Worm (Caenorhabditis elegans) whole organism, late embryonic: ENCODE data around the gene arrd-18.

ENCODE experiments used
- ama-1 ChIP-seq: fragments of 150-350 bp; optimal IDR thresholded peaks from 2 replicates; lab custom pipeline; 2014
- ceh-18 ChIP-seq: sonication (generic microtip); optimal IDR thresholded peaks from 2 replicates; lab custom pipeline; 2016; ENCODE audit warnings: missing genetic modification characterization, missing compliant biosample characterization
- ceh-22 ChIP-seq: sonication (generic microtip); optimal IDR thresholded peaks from 2 replicates; lab custom pipeline; 2017; ENCODE audit warnings: missing biosample characterization, missing genetic modification characterization
- elt-2 ChIP-seq: sonication (generic microtip); optimal IDR thresholded peaks from 2 replicates; lab custom pipeline; 2016; ENCODE audit warnings: missing genetic modification reagents, missing genetic modification characterization, missing compliant biosample characterization
- mec-3 ChIP-seq: sonication (generic microtip); optimal IDR thresholded peaks from 2 replicates; lab custom pipeline; 2016; ENCODE audit warnings: borderline replicate concordance, missing genetic modification characterization, missing compliant biosample characterization
- npax-4 ChIP-seq: sonication (generic microtip); optimal IDR thresholded peaks from 2 replicates; lab custom pipeline; 2016; ENCODE audit warnings: missing genetic modification characterization, missing compliant biosample characterization
- pha-4 ChIP-seq: fragments of 150-350 bp; optimal IDR thresholded peaks from 2 replicates; lab custom pipeline; 2018; ENCODE audit warnings: missing biosample characterization, missing genetic modification reagents, missing genetic modification characterization
- pqm-1 ChIP-seq: sonication (generic microtip); optimal IDR thresholded peaks from 2 replicates; lab custom pipeline; 2016; ENCODE audit warnings: missing genetic modification characterization, missing compliant biosample characterization
- syd-9 ChIP-seq: sonication (generic microtip); optimal IDR thresholded peaks from 2 replicates; lab custom pipeline; 2016; ENCODE audit warnings: mild to moderate bottlenecking, missing genetic modification characterization, moderate library complexity, missing compliant biosample characterization
- unc-86 ChIP-seq: sonication (generic microtip); optimal IDR thresholded peaks from 2 replicates; lab custom pipeline; 2016; ENCODE audit warnings: missing genetic modification characterization, missing compliant biosample characterization

- TF ChIP-seq ceh-18 (tag; lab: Kevin White, UChicago) (no peak), ama-1 (lab: Kevin White, UChicago) (no peak), pha-4 (tag; lab: Kevin White, UChicago) (no peak), pqm-1 (tag; lab: Kevin White, UChicago) (no peak), unc-86 (tag; lab: Kevin White, UChicago) (no peak), mec-3 (no peak), ceh-22 (tag; lab: Kevin White, UChicago) (no peak), syd-9 (tag; lab: Kevin White, UChicago) (no peak), elt-2 (tag; lab: Kevin White, UChicago) (no peak), npax-4 (tag; lab: Kevin White, UChicago) (no peak)
Observed at ce11 chrV:3318975-3319374, 7.1 kb upstream of the arrd-18 start, which contains the start of gene F35F10.13.
